Fruit fly (Drosophila melanogaster) whole organism, wandering third instar larva: ENCODE results near the gene Aladin.

Experiments
- CrebA ChIP-seq: fragments of 200-800 bp; sonication (Bioruptor generic); optimal IDR thresholded peaks from 2 replicates; lab custom pipeline; 2016; ENCODE audit warnings: missing biosample characterization, mild to moderate bottlenecking, missing genetic modification characterization, borderline replicate concordance
- Dfd ChIP-seq: fragments of >200 bp; optimal IDR thresholded peaks from 2 replicates; lab custom pipeline; 2017; ENCODE audit warnings: missing biosample characterization, missing genetic modification characterization
- Hr78 ChIP-seq: fragments of >200 bp; optimal IDR thresholded peaks from 2 replicates; lab custom pipeline; 2017; ENCODE audit warnings: missing biosample characterization, missing genetic modification characterization
- Myc ChIP-seq: fragments of >200 bp; optimal IDR thresholded peaks from 2 replicates; lab custom pipeline; 2017
- OdsH ChIP-seq: fragments of 200-800 bp; sonication (Bioruptor generic); optimal IDR thresholded peaks from 2 replicates; lab custom pipeline; 2016; ENCODE audit warnings: missing biosample characterization, mild to moderate bottlenecking, missing genetic modification characterization
- br ChIP-seq: fragments of 200-800 bp; sonication (Bioruptor generic); optimal IDR thresholded peaks from 2 replicates; lab custom pipeline; 2016; ENCODE audit warnings: missing biosample characterization, missing genetic modification characterization
- brk ChIP-seq: fragments of 200-800 bp; sonication (Bioruptor generic); optimal IDR thresholded peaks from 2 replicates; lab custom pipeline; 2016; ENCODE audit warnings: missing biosample characterization, mild to moderate bottlenecking, missing genetic modification characterization
- ey ChIP-seq: fragments of 200-800 bp; sonication (Bioruptor generic); optimal IDR thresholded peaks from 2 replicates; lab custom pipeline; 2016; ENCODE audit warnings: missing biosample characterization, missing genetic modification characterization
- fru ChIP-seq: fragments of 200-800 bp; sonication (Bioruptor generic); optimal IDR thresholded peaks from 3 replicates; lab custom pipeline; 2016; ENCODE audit warnings: missing biosample characterization, mild to moderate bottlenecking, missing genetic modification characterization
- h ChIP-seq: fragments of 200-800 bp; sonication (Bioruptor generic); optimal IDR thresholded peaks from 3 replicates; lab custom pipeline; 2016; ENCODE audit warnings: missing biosample characterization, mild to moderate bottlenecking, missing genetic modification characterization
- psq ChIP-seq: fragments of 200-800 bp; sonication (Bioruptor generic); optimal IDR thresholded peaks from 3 replicates; lab custom pipeline; 2017; ENCODE audit warnings: missing biosample characterization, mild to moderate bottlenecking, missing genetic modification characterization, moderate library complexity
- usp ChIP-seq: fragments of >200 bp; optimal IDR thresholded peaks from 2 replicates; lab custom pipeline; 2017; ENCODE audit warnings: missing biosample characterization, missing genetic modification characterization

DNA sequence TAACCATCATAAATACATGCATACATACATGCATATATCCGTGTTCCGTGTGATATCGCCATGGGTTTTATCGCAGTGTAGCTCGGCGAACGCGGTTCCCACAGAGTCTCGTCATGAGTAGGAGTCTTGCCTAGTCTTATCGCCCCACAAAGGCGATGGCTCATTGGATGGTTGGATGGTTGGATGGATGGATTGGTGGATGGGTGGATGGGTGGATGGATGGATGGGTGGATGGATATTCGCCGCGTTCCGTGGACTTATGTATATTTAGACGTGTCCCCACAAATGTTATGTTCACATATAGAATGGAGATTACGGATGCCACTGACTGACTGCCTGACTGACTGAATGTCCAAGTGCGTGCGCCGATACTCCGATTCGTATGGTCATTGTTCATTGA is 18.1 kb downstream of the Aladin start:
- TF ChIP-seq psq (GFP tag; lab: Kevin White, UChicago) (no peak), CrebA (GFP tag; lab: Kevin White, UChicago) (no peak), brk (GFP tag; lab: Kevin White, UChicago) (no peak), Myc (no peak), Hr78 (GFP tag; lab: Kevin White, UChicago) (no peak), Dfd (GFP tag; lab: Kevin White, UChicago) (no peak), usp (GFP tag; lab: Kevin White, UChicago) (no peak), fru (no peak), br (GFP tag; lab: Kevin White, UChicago) (no peak), ey (GFP tag; lab: Kevin White, UChicago) (no peak), OdsH (GFP tag; lab: Kevin White, UChicago) (no peak), h (GFP tag; lab: Kevin White, UChicago) (no peak)
